Comparison of ENCODE assay signal across 5 fruit fly cellular contexts in the genomic region with DNA sequence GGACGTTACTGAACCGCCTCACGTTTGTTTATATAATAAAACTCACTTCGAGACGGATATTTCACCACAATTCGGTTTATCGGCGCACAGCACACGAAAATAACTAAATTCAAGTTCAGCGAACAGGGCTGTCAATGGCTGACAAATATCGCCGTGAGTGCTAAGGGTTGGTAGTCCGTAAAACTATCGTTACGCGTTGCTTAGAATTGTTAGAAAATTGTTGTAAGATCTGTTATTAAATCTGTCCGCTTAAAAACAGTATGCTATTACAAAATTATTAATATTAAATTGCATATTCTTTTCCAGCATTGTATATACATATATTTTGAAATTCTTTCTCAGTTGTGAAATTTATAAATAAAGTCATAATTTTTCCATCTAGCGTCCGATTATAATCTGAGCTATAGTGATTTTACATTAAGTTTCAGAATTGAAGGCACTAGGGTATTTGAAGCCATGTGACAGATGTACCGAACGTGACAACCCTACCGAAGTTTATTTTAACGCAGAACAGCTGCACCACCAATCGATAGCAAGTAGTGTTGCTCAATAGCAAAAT.
TF ChIP-seq lines count a peak whose summit lies in the region.

A gene (minus strand): TSS at position 120 of the 559 bp plus-strand sequence.

- peak; percentile 47 for TF ChIP-seq CTCF in whole organism, embryonic (GFP tag; optimal IDR thresholded peaks at IDR 0.05; lab: Kevin White, UChicago)

TF ChIP-seq in whole organism, adult, 20 proteins besides CTCF, POLR2A, EP300 and RAD21 (continues in another document):
- TF ChIP-seq CG7045 (GFP tag; optimal IDR thresholded peaks at IDR 0.05; lab: Kevin White, UChicago) (peak; percentile 50), CG33017 (tag; optimal IDR thresholded peaks at IDR 0.05; lab: Kevin White, UChicago) (peak; percentile 27), cnc (optimal IDR thresholded peaks at IDR 0.05; lab: Kevin White, UChicago) (no peak), bab1 (GFP tag; optimal IDR thresholded peaks at IDR 0.05; lab: Kevin White, UChicago) (peak; percentile 85), pad (GFP tag; optimal IDR thresholded peaks at IDR 0.05; lab: Kevin White, UChicago) (peak; percentile 80), CG7101 (tag; optimal IDR thresholded peaks at IDR 0.05; lab: Kevin White, UChicago) (peak; percentile 84), tj (GFP tag; optimal IDR thresholded peaks at IDR 0.05; lab: Kevin White, UChicago) (peak; percentile 68), Crg-1 (GFP tag; optimal IDR thresholded peaks at IDR 0.05; lab: Kevin White, UChicago) (peak; percentile 81), ovo (GFP tag; optimal IDR thresholded peaks at IDR 0.05; lab: Kevin White, UChicago) (peak; percentile 85), CG14711 (tag; optimal IDR thresholded peaks at IDR 0.05; lab: Kevin White, UChicago) (peak; percentile 97), CG12768 (GFP tag; optimal IDR thresholded peaks at IDR 0.05; lab: Kevin White, UChicago) (peak; percentile 67), Clk (GFP tag; optimal IDR thresholded peaks at IDR 0.05; lab: Kevin White, UChicago) (peak; percentile 43), toe (GFP tag; optimal IDR thresholded peaks at IDR 0.05; lab: Kevin White, UChicago) (peak; percentile 75), kay (GFP tag; lab: Kevin White, UChicago; ENCODE audit: borderline replicate concordance) (peak; percentile 93), CG5204 (GFP tag; optimal IDR thresholded peaks at IDR 0.05; lab: Kevin White, UChicago) (peak; percentile 79), CG1620 (GFP tag; optimal IDR thresholded peaks at IDR 0.05; lab: Kevin White, UChicago) (peak; percentile 80)

TF ChIP-seq in whole organism, embryonic, 481 proteins besides CTCF, POLR2A, EP300 and RAD21 (continues in another document):
- TF ChIP-seq Adf1 (GFP tag; IDR thresholded peaks at IDR 0.05; lab: Robert Waterston, UW) (no peak), B-H2 (GFP tag; optimal IDR thresholded peaks at IDR 0.05; lab: Kevin White, UChicago) (peak; percentile 82), corto (GFP tag; optimal IDR thresholded peaks at IDR 0.05; lab: Kevin White, UChicago) (no peak), stwl (tag; optimal IDR thresholded peaks at IDR 0.05; lab: Kevin White, UChicago) (peak; percentile 49), CG30020 (tag; optimal IDR thresholded peaks at IDR 0.05; lab: Kevin White, UChicago) (peak; percentile 67), HHEX (GFP tag; optimal IDR thresholded peaks at IDR 0.05; lab: Kevin White, UChicago) (peak; percentile 61), Doc2 (GFP tag; IDR thresholded peaks at IDR 0.05; lab: Robert Waterston, UW) (no peak), CG14667 (GFP tag; IDR thresholded peaks at IDR 0.05; lab: Robert Waterston, UW) (peak; percentile 64), CG11560 (tag; IDR thresholded peaks at IDR 0.05; lab: Robert Waterston, UW) (peak; percentile 47; the same call in 1 of the 3 replicates), CG34422 (GFP tag; IDR thresholded peaks at IDR 0.05; lab: Robert Waterston, UW) (peak; percentile 49; the same call in 2 of the 3 replicates), Side (GFP tag; optimal IDR thresholded peaks at IDR 0.05; lab: Kevin White, UChicago) (peak; percentile 48), HLH54F (GFP tag; optimal IDR thresholded peaks at IDR 0.05; lab: Kevin White, UChicago) (peak; percentile 76), CG11085 (GFP tag; IDR thresholded peaks at IDR 0.05; lab: Robert Waterston, UW) (0 out of 2 replicates have a peak, but pooled peaks have one; percentile 42), run (tag; optimal IDR thresholded peaks at IDR 0.05; lab: Kevin White, UChicago) (peak; percentile 55), ATbp (GFP tag; optimal IDR thresholded peaks at IDR 0.05; lab: Kevin White, UChicago) (peak; percentile 72), vnd (GFP tag; IDR thresholded peaks at IDR 0.05; lab: Robert Waterston, UW; ENCODE audit: partially characterized antibody) (peak; percentile 78)

TF ChIP-seq in whole organism, prepupa, 60 proteins besides CTCF, POLR2A, EP300 and RAD21 (continues in another document):
- TF ChIP-seq esn (GFP tag; optimal IDR thresholded peaks at IDR 0.05; lab: Kevin White, UChicago) (peak; percentile 86), Eip78C (GFP tag; lab: Kevin White, UChicago) (peak; percentile 91), achi (GFP tag; optimal IDR thresholded peaks at IDR 0.05; lab: Kevin White, UChicago) (peak; percentile 86), Hr39 (GFP tag; optimal IDR thresholded peaks at IDR 0.05; lab: Kevin White, UChicago) (peak; percentile 76), CG11762 (GFP tag; optimal IDR thresholded peaks at IDR 0.05; lab: Kevin White, UChicago; ENCODE audit: insufficient read depth) (peak; percentile 59), CG9139 (GFP tag; optimal IDR thresholded peaks at IDR 0.05; lab: Kevin White, UChicago) (no peak), CG3032 (tag; optimal IDR thresholded peaks at IDR 0.05; lab: Kevin White, UChicago) (peak; percentile 81), dsx (GFP tag; optimal IDR thresholded peaks at IDR 0.05; lab: Kevin White, UChicago; ENCODE audit: poor library complexity, severe bottlenecking) (peak; percentile 48), spab (GFP tag; optimal IDR thresholded peaks at IDR 0.05; lab: Kevin White, UChicago) (peak; percentile 59), cyc (GFP tag; optimal IDR thresholded peaks at IDR 0.05; lab: Kevin White, UChicago) (peak; percentile 83), CG16779 (tag; optimal IDR thresholded peaks at IDR 0.05; lab: Kevin White, UChicago) (peak; percentile 15), Sox14 (GFP tag; optimal IDR thresholded peaks at IDR 0.05; lab: Kevin White, UChicago) (peak; percentile 80), CG6163 (GFP tag; IDR thresholded peaks at IDR 0.05; lab: Robert Waterston, UW) (0 out of 3 replicates have a peak, but pooled peaks have one; percentile 42), salr (GFP tag; optimal IDR thresholded peaks at IDR 0.05; lab: Kevin White, UChicago) (peak in 1 of 2 experiments; percentile 87), vri (GFP tag; optimal IDR thresholded peaks at IDR 0.05; lab: Kevin White, UChicago) (peak; percentile 64), CG6792 (GFP tag; optimal IDR thresholded peaks at IDR 0.05; lab: Kevin White, UChicago) (peak; percentile 73), Smox (GFP tag; optimal IDR thresholded peaks at IDR 0.05; lab: Kevin White, UChicago) (peak; percentile 84)

TF ChIP-seq in whole organism, pupa, 21 proteins besides CTCF, POLR2A, EP300 and RAD21 (continues in another document):
- TF ChIP-seq EcR (GFP tag; optimal IDR thresholded peaks at IDR 0.05; lab: Kevin White, UChicago), result no peak
- TF ChIP-seq CG14655 (GFP tag; optimal IDR thresholded peaks at IDR 0.05; lab: Kevin White, UChicago), result peak; percentile 82
- TF ChIP-seq CG9948 (tag; optimal IDR thresholded peaks at IDR 0.05; lab: Kevin White, UChicago), result peak; percentile 72
- TF ChIP-seq CG15710 (tag; optimal IDR thresholded peaks at IDR 0.05; lab: Kevin White, UChicago), result peak; percentile 78
- peak; percentile 74 for TF ChIP-seq Pif1A (GFP tag; optimal IDR thresholded peaks at IDR 0.05; lab: Kevin White, UChicago)
- TF ChIP-seq Ets98B (GFP tag; IDR thresholded peaks at IDR 0.05; lab: Robert Waterston, UW), result peak; percentile 38
- TF ChIP-seq CG32121 (GFP tag; IDR thresholded peaks at IDR 0.05; lab: Robert Waterston, UW), result peak; percentile 31; the same call in 1 of the 2 replicates
- no peak for TF ChIP-seq CG12605 (GFP tag; IDR thresholded peaks at IDR 0.05; lab: Robert Waterston, UW)
- peak; percentile 21; the same call in 1 of the 3 replicates for TF ChIP-seq CG4496 (GFP tag; IDR thresholded peaks at IDR 0.05; lab: Robert Waterston, UW)
- peak; percentile 63; the same call in 2 of the 3 replicates for TF ChIP-seq fd96Ca (GFP tag; IDR thresholded peaks at IDR 0.05; lab: Robert Waterston, UW)
- peak; percentile 58 for TF ChIP-seq Pif1B (GFP tag; optimal IDR thresholded peaks at IDR 0.05; lab: Kevin White, UChicago)
- TF ChIP-seq D1 (tag; optimal IDR thresholded peaks at IDR 0.05; lab: Kevin White, UChicago), result peak; percentile 22
- TF ChIP-seq CG17806 (tag; optimal IDR thresholded peaks at IDR 0.05; lab: Kevin White, UChicago), result peak; percentile 57
- TF ChIP-seq CG8301 (tag; optimal IDR thresholded peaks at IDR 0.05; lab: Kevin White, UChicago), result peak; percentile 66
- peak; percentile 58 for TF ChIP-seq CG34367 (tag; optimal IDR thresholded peaks at IDR 0.05; lab: Kevin White, UChicago)
- TF ChIP-seq rn (GFP tag; IDR thresholded peaks at IDR 0.05; lab: Robert Waterston, UW), result no peak
- peak; percentile 61 for TF ChIP-seq Snoo (tag; optimal IDR thresholded peaks at IDR 0.05; lab: Kevin White, UChicago)
- TF ChIP-seq CG13204 (GFP tag; optimal IDR thresholded peaks at IDR 0.05; lab: Kevin White, UChicago), result peak; percentile 13
- TF ChIP-seq CG10348 (GFP tag; IDR thresholded peaks at IDR 0.05; lab: Robert Waterston, UW), result peak; percentile 62

TF ChIP-seq in whole organism, wandering third instar larva, 38 proteins besides CTCF, POLR2A, EP300 and RAD21 (continues in another document):
- TF ChIP-seq Dif (GFP tag; optimal IDR thresholded peaks at IDR 0.05; lab: Kevin White, UChicago; ENCODE audit: partially characterized antibody), result no peak
- TF ChIP-seq woc (GFP tag; optimal IDR thresholded peaks at IDR 0.05; lab: Kevin White, UChicago), result peak; percentile 83
- peak; percentile 73 for TF ChIP-seq OdsH (GFP tag; optimal IDR thresholded peaks at IDR 0.05; lab: Kevin White, UChicago)
- peak; percentile 83 for TF ChIP-seq fru (GFP tag; optimal IDR thresholded peaks at IDR 0.05; lab: Kevin White, UChicago)
- TF ChIP-seq h (GFP tag; optimal IDR thresholded peaks at IDR 0.05; lab: Kevin White, UChicago), result peak; percentile 84
- no peak for TF ChIP-seq Abd-B (GFP tag; optimal IDR thresholded peaks at IDR 0.05; lab: Kevin White, UChicago)
- peak; percentile 7 for TF ChIP-seq Dfd (GFP tag; optimal IDR thresholded peaks at IDR 0.05; lab: Kevin White, UChicago)
- TF ChIP-seq ey (GFP tag; optimal IDR thresholded peaks at IDR 0.05; lab: Kevin White, UChicago), result peak; percentile 75
- peak; percentile 81 for TF ChIP-seq Sp1 (GFP tag; optimal IDR thresholded peaks at IDR 0.05; lab: Kevin White, UChicago)
- TF ChIP-seq tai (GFP tag; optimal IDR thresholded peaks at IDR 0.05; lab: Kevin White, UChicago), result peak; percentile 82
- TF ChIP-seq Mio (GFP tag; optimal IDR thresholded peaks at IDR 0.05; lab: Kevin White, UChicago), result no peak
- TF ChIP-seq dl (GFP tag; optimal IDR thresholded peaks at IDR 0.05; lab: Kevin White, UChicago; ENCODE audit: insufficient read depth in 1 of 2, partially characterized antibody in 2 of 2), result no peak
- TF ChIP-seq Hr78 (GFP tag; optimal IDR thresholded peaks at IDR 0.05; lab: Kevin White, UChicago), result no peak
- TF ChIP-seq CG32264 (GFP tag; optimal IDR thresholded peaks at IDR 0.05; lab: Kevin White, UChicago), result peak; percentile 3
- TF ChIP-seq lola (GFP tag; optimal IDR thresholded peaks at IDR 0.05; lab: Kevin White, UChicago), result no peak
- no peak for TF ChIP-seq usp (GFP tag; optimal IDR thresholded peaks at IDR 0.05; lab: Kevin White, UChicago)
- TF ChIP-seq Rel (GFP tag; optimal IDR thresholded peaks at IDR 0.05; lab: Kevin White, UChicago), result no peak
- peak; percentile 51 for TF ChIP-seq Rel (tag; optimal IDR thresholded peaks at IDR 0.05; lab: Kevin White, UChicago)
- peak in 1 of 2 experiments; percentile 86 for TF ChIP-seq foxo (GFP tag; optimal IDR thresholded peaks at IDR 0.05; lab: Kevin White, UChicago)
- TF ChIP-seq Vsx2 (GFP tag; optimal IDR thresholded peaks at IDR 0.05; lab: Kevin White, UChicago; ENCODE audit: partially characterized antibody), result no peak
